Worm (Caenorhabditis elegans) whole organism, mixed stage, embryonic: Measurements from ENCODE around the gene T28D6.7.

Source experiments
- M03D4.4 ChIP-seq: sonication (generic microtip); optimal IDR thresholded peaks from 2 replicates; lab custom pipeline; 2017; ENCODE audit warnings: mild to moderate bottlenecking, missing genetic modification characterization, missing compliant biosample characterization
- bed-3 ChIP-seq: fragments of 200-800 bp; sonication (Bioruptor generic); optimal IDR thresholded peaks from 3 replicates; lab custom pipeline; 2018; ENCODE audit warnings: mild to moderate bottlenecking, missing genetic modification characterization, moderate library complexity, missing compliant biosample characterization
- blmp-1 ChIP-seq: fragments of 150-350 bp; optimal IDR thresholded peaks from 2 replicates; lab custom pipeline; 2014; ENCODE audit warnings: missing biosample characterization, missing genetic modification characterization
- ceh-43 ChIP-seq: fragments of 200-800 bp; sonication (Bioruptor generic); optimal IDR thresholded peaks from 2 replicates; lab custom pipeline; 2018; ENCODE audit warnings: mild to moderate bottlenecking, missing genetic modification characterization, moderate library complexity, missing compliant biosample characterization
- ceh-83 ChIP-seq: fragments of 200-800 bp; sonication (Bioruptor generic); optimal IDR thresholded peaks from 2 replicates; lab custom pipeline; 2018; ENCODE audit warnings: mild to moderate bottlenecking, missing genetic modification characterization, missing compliant biosample characterization
- ces-1 ChIP-seq: fragments of 150-350 bp; optimal IDR thresholded peaks from 2 replicates; lab custom pipeline; 2014; ENCODE audit warnings: missing biosample characterization, missing genetic modification reagents, missing genetic modification characterization
- cnd-1 ChIP-seq: fragments of 200-800 bp; sonication (Bioruptor generic); optimal IDR thresholded peaks from 2 replicates; lab custom pipeline; 2018; ENCODE audit warnings: mild to moderate bottlenecking, missing genetic modification characterization, missing compliant biosample characterization
- drap-1 ChIP-seq: fragments of 200-800 bp; sonication (Bioruptor generic); optimal IDR thresholded peaks from 3 replicates; lab custom pipeline; 2018; ENCODE audit warnings: mild to moderate bottlenecking, missing genetic modification characterization, missing compliant biosample characterization
- flh-1 ChIP-seq: fragments of 200-800 bp; sonication (Bioruptor generic); optimal IDR thresholded peaks from 2 replicates; lab custom pipeline; 2018; ENCODE audit warnings: mild to moderate bottlenecking, missing genetic modification characterization, moderate library complexity, missing compliant biosample characterization
- ham-2 ChIP-seq: fragments of 200-800 bp; sonication (Bioruptor generic); optimal IDR thresholded peaks from 2 replicates; lab custom pipeline; 2018; ENCODE audit warnings: mild to moderate bottlenecking, missing genetic modification characterization, missing compliant biosample characterization
- hlh-1 ChIP-seq: fragments of 150-350 bp; optimal IDR thresholded peaks from 2 replicates; lab custom pipeline; 2014; ENCODE audit warnings: missing biosample characterization, missing genetic modification reagents, missing genetic modification characterization
- lin-13 ChIP-seq: fragments of 150-350 bp; optimal IDR thresholded peaks from 2 replicates; lab custom pipeline; 2014; ENCODE audit warnings: missing biosample characterization, missing genetic modification characterization
- lin-32 ChIP-seq: fragments of 200-800 bp; sonication (Bioruptor generic); optimal IDR thresholded peaks from 2 replicates; lab custom pipeline; 2018; ENCODE audit warnings: mild to moderate bottlenecking, missing genetic modification characterization, missing compliant biosample characterization
- mab-5 ChIP-seq: fragments of 150-350 bp; optimal IDR thresholded peaks from 2 replicates; lab custom pipeline; 2014; ENCODE audit warnings: missing biosample characterization, missing genetic modification characterization
- mep-1 ChIP-seq: fragments of 150-350 bp; optimal IDR thresholded peaks from 2 replicates; lab custom pipeline; 2017; ENCODE audit warnings: missing biosample characterization, missing genetic modification reagents, missing genetic modification characterization, inconsistent platforms
- mls-2 ChIP-seq: sonication (generic microtip); optimal IDR thresholded peaks from 2 replicates; lab custom pipeline; 2016; ENCODE audit warnings: mild to moderate bottlenecking, missing genetic modification characterization, moderate library complexity, missing compliant biosample characterization
- nhr-12 ChIP-seq: fragments of 150-350 bp; optimal IDR thresholded peaks from 2 replicates; lab custom pipeline; 2014; ENCODE audit warnings: missing biosample characterization, missing genetic modification characterization
- nhr-2 ChIP-seq: fragments of 150-350 bp; optimal IDR thresholded peaks from 2 replicates; lab custom pipeline; 2014; ENCODE audit warnings: missing biosample characterization, missing genetic modification characterization
- nhr-237 ChIP-seq: fragments of 150-350 bp; optimal IDR thresholded peaks from 2 replicates; lab custom pipeline; 2014; ENCODE audit warnings: missing biosample characterization, missing genetic modification characterization
- nhr-76 ChIP-seq: sonication (generic microtip); optimal IDR thresholded peaks from 2 replicates; lab custom pipeline; 2017; ENCODE audit warnings: missing biosample characterization, missing genetic modification characterization
- pha-4 ChIP-seq: fragments of 150-350 bp; optimal IDR thresholded peaks from 2 replicates; lab custom pipeline; 2018; ENCODE audit warnings: missing biosample characterization, missing genetic modification reagents, missing genetic modification characterization
- snpc-4 ChIP-seq: fragments of 150-350 bp; optimal IDR thresholded peaks from 2 replicates; lab custom pipeline; 2014; ENCODE audit warnings: missing biosample characterization, missing genetic modification characterization
- sptf-1 ChIP-seq: sonication (generic microtip); optimal IDR thresholded peaks from 2 replicates; lab custom pipeline; 2017; ENCODE audit warnings: mild to moderate bottlenecking, missing genetic modification characterization, moderate library complexity, missing compliant biosample characterization
- tbx-8 ChIP-seq: fragments of 200-800 bp; sonication (Bioruptor generic); optimal IDR thresholded peaks from 2 replicates; lab custom pipeline; 2018; ENCODE audit warnings: mild to moderate bottlenecking, missing genetic modification characterization, moderate library complexity, missing compliant biosample characterization
- unc-120 ChIP-seq: sonication (generic microtip); optimal IDR thresholded peaks from 2 replicates; lab custom pipeline; 2017; ENCODE audit warnings: missing genetic modification characterization, missing compliant biosample characterization; ENCODE audit not compliant: poor library complexity, severe bottlenecking
- unc-39 ChIP-seq: fragments of 150-350 bp; optimal IDR thresholded peaks from 2 replicates; lab custom pipeline; 2014; ENCODE audit warnings: missing biosample characterization, missing genetic modification characterization
- unc-62 ChIP-seq: fragments of 150-350 bp; optimal IDR thresholded peaks from 2 replicates; lab custom pipeline; 2014; ENCODE audit warnings: missing biosample characterization, missing genetic modification reagents, missing genetic modification characterization
- zip-8 ChIP-seq: fragments of 150-350 bp; optimal IDR thresholded peaks from 2 replicates; lab custom pipeline; 2014; ENCODE audit warnings: missing biosample characterization, missing genetic modification characterization
- ztf-11 ChIP-seq: fragments of 150-350 bp; optimal IDR thresholded peaks from 2 replicates; lab custom pipeline; 2014; ENCODE audit warnings: missing biosample characterization, missing genetic modification characterization

The T28D6.7 gene

DNA sequence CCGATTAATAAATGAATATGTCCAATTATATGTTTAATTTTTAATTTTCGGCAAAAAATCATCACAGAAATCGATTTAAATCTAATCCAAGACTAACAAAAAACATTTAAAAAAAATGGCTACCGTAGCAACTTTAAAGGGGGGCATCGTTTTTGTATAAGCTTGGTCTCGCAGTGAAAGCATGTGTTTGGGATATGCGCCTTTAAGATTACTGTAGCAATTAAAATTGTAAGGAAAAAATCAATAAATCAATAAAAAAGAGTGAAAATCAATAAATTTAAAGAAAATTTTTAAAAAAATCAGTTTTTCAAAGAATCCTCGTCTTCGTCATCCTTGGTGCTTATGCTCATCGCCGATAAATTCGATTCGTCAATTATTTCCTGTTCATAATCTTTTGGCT, 2.2 kb downstream of the T28D6.7 start:
- no peak for TF ChIP-seq pha-4
- TF ChIP-seq mep-1, result no peak
- TF ChIP-seq nhr-2 (tag; lab: Kevin White, UChicago), result no peak
- TF ChIP-seq mls-2 (tag; lab: Kevin White, UChicago), result no peak
- no peak for TF ChIP-seq blmp-1
- TF ChIP-seq mab-5 (tag; lab: Kevin White, UChicago), result no peak
- no peak for TF ChIP-seq lin-32 (GFP tag; lab: Kevin White, UChicago)
- TF ChIP-seq sptf-1, result no peak
- TF ChIP-seq drap-1 (GFP tag; lab: Kevin White, UChicago), result no peak
- TF ChIP-seq flh-1 (GFP tag; lab: Kevin White, UChicago), result no peak
- TF ChIP-seq nhr-237 (tag; lab: Kevin White, UChicago), result no peak
- TF ChIP-seq tbx-8 (GFP tag; lab: Kevin White, UChicago), result no peak

DNA sequence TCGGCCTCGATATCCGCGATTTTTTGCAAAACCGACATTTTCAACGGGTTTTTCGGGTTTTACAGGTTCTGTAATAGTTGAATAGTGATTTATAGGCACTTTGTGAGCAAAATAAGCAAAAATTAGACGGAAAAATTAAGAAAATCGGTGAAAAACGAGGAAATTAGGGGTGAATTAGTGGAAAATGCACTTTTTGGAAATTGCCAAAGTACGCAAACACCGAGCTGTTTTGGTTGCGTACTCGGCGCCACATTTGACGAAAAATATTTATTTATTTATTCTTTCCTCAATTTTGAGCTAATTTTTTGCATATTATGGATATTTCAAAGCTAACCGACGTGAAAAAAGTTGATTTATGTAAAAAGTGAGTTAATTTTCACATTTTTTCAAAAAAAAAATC, 3.2 kb downstream of the T28D6.7 start, which contains the start of the genes T28D6.6 and pen-2:
Gene T28D6.6 (minus strand): TSS at position 68 of the 400 bp plus-strand sequence.
Gene pen-2 (plus strand): TSS at position 282 of the 400 bp plus-strand sequence.
- TF ChIP-seq drap-1 (GFP tag; lab: Kevin White, UChicago), result no peak
- no peak for TF ChIP-seq zip-8 (tag; lab: Kevin White, UChicago)
- TF ChIP-seq lin-32 (GFP tag; lab: Kevin White, UChicago), result no peak
- TF ChIP-seq ces-1 (GFP tag; lab: Kevin White, UChicago), result peak; percentile 74
- TF ChIP-seq unc-120 (tag; lab: Kevin White, UChicago), result peak; percentile 31
- TF ChIP-seq, all 35 proteins: peak for 2

DNA sequence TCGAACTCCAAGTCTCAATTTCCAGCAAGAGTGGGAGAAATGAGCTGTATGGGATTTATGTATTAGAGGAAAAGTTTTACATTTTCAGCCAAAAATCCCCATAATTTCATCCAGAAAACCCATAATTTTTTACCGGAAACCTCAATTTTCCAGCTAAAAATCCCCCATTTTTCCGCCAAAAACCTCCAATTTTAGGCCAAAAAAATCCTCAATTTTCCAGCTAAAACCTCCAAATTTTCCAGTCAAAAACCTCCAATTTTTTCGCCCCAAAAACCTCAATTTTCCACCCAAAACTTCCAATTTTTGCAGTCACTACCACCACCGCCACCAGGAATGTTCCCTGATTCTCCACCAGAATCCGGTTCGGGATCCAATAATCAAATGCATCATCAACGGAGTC, 4.8 kb downstream of the T28D6.7 start:
- no peak for TF ChIP-seq ceh-43 (GFP tag; lab: Kevin White, UChicago)
- no peak for TF ChIP-seq hlh-1
- TF ChIP-seq nhr-2 (tag; lab: Kevin White, UChicago), result no peak
- TF ChIP-seq lin-32 (GFP tag; lab: Kevin White, UChicago), result no peak
- TF ChIP-seq, all 35 proteins: peak for 0

DNA sequence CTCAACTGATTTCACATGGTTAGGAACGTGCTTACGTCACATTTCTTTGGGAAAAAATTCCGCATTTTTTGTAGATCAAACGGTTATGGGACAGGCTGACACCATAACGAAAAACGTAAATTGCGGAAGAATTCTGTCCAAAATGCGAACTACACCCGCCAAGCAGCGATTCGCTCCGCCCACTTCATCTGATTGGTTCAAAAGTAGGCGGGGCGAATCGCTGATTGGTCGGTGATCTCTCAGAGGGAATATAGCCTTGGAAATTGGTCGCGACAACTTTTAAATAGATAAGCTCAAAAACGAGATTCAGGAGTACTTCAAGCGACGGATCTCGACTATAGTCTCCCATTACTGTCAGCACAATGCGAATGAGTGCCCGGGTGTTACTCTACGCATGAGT, 8.7 kb downstream of the T28D6.7 start:
- TF ChIP-seq drap-1 (GFP tag; lab: Kevin White, UChicago), result no peak
- TF ChIP-seq blmp-1, result no peak
- TF ChIP-seq nhr-2 (tag; lab: Kevin White, UChicago), result no peak
- TF ChIP-seq unc-39 (tag; lab: Kevin White, UChicago), result no peak
- no peak for TF ChIP-seq unc-120 (tag; lab: Kevin White, UChicago)
- TF ChIP-seq hlh-1, result no peak
- no peak for TF ChIP-seq flh-1 (GFP tag; lab: Kevin White, UChicago)
- TF ChIP-seq lin-13 (tag; lab: Kevin White, UChicago), result no peak
- no peak for TF ChIP-seq nhr-237 (tag; lab: Kevin White, UChicago)
- no peak for TF ChIP-seq pha-4
- no peak for TF ChIP-seq ceh-43 (GFP tag; lab: Kevin White, UChicago)
- no peak for TF ChIP-seq ceh-83 (GFP tag; lab: Kevin White, UChicago)
- TF ChIP-seq M03D4.4, result no peak
- no peak for TF ChIP-seq cnd-1 (tag; lab: Kevin White, UChicago)
- no peak for TF ChIP-seq snpc-4
- TF ChIP-seq mab-5 (tag; lab: Kevin White, UChicago), result no peak

DNA sequence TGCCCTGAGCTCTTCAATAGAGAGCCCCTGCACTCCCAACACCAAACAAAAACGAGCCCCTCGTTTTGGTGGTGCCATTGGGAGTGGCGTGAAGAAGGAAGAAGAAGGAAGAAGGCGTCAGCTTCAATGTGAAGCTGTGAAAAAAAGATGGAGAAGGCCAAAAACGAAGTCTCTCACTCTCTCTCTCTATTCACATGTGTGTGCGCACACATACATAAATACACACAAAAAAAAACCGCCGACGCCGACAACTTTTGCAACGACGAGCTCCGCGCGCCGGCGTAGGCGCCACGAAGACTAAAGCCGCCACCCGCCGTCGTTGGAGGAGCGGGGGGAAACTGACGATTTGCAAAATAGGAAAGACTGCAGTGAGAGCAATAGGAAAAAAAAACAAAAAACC, 10.2 kb downstream of the T28D6.7 start:
- TF ChIP-seq cnd-1 (tag; lab: Kevin White, UChicago) (no peak), unc-120 (tag; lab: Kevin White, UChicago) (no peak), ham-2 (GFP tag; lab: Kevin White, UChicago) (no peak), lin-32 (GFP tag; lab: Kevin White, UChicago) (no peak), ceh-43 (GFP tag; lab: Kevin White, UChicago) (no peak), zip-8 (tag; lab: Kevin White, UChicago) (no peak), ceh-83 (GFP tag; lab: Kevin White, UChicago) (no peak), blmp-1 (no peak), nhr-76 (no peak), unc-39 (tag; lab: Kevin White, UChicago) (no peak), mls-2 (tag; lab: Kevin White, UChicago) (no peak), hlh-1 (no peak), nhr-12 (tag; lab: Kevin White, UChicago) (no peak), unc-62 (GFP tag; lab: Kevin White, UChicago) (no peak), mab-5 (tag; lab: Kevin White, UChicago) (no peak), flh-1 (GFP tag; lab: Kevin White, UChicago) (no peak), ztf-11 (no peak)
- TF ChIP-seq, all 35 proteins: peak for 0

DNA sequence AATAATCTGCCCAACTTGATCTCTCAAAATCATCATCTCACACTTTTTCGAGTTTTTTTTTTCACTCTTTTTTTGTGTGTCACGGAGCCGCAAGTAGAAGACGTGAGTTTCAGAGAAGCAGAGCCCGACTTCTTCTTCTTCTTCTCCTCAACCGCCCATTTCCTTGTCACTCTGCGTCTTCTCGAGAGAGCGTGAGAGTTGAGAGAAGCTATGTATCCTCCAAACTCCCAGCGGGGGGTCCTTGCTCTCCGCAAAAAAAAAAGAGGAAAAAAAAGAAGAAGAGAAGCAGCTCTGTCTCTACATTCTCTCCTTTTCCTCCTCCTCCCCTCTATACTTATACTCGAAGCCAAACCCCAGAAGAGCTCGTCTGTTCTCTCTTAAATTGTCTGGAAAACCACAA, 11.9 kb downstream of the T28D6.7 start:
- TF ChIP-seq bed-3 (GFP tag; lab: Kevin White, UChicago) (no peak), ces-1 (GFP tag; lab: Kevin White, UChicago) (peak; percentile 35)
- TF ChIP-seq, all 35 proteins: peak for 1
